Worm (Caenorhabditis elegans) whole organism, L4/young adult: ENCODE measurements around the gene efn-2.

Experiments
- W03F9.2 ChIP-seq: fragments of 150-350 bp; optimal IDR thresholded peaks from 2 replicates; lab custom pipeline; 2014; ENCODE audit warnings: missing biosample characterization, missing genetic modification characterization
- dao-5 ChIP-seq: sonication (generic microtip); optimal IDR thresholded peaks from 2 replicates; lab custom pipeline; 2016; ENCODE audit warnings: missing genotype, missing genetic modification characterization, moderate library complexity, missing compliant biosample characterization
- him-1 ChIP-seq: sonication (generic microtip); optimal IDR thresholded peaks from 2 replicates; lab custom pipeline; 2016; ENCODE audit warnings: missing genotype, missing genetic modification reagents, missing genetic modification characterization, missing compliant biosample characterization

efn-2 gene

DNA sequence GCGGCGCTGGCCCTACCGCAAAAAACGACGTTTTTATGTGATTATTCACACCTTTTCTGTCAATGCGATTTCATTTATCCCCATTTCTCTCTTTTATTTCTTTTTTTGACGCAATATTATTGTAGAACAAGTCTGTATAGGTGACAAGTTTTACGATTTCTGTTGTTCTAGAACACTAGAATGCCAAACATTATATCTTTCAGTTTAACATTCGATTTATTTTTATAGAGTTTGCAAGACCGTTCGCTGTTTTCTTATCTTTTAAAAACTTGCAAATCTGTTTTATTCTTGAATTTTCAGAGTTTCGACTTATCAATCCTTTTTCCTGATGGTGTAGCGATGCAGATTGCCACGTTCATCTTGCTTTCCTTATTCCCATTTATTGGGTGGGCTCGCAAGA is at the start of gene efn-2:
Gene efn-2 (plus strand): TSS at position 301 of the 400 bp plus-strand sequence.
- TF ChIP-seq him-1 (tag; lab: Kevin White, UChicago) (no peak), W03F9.2 (tag; lab: Kevin White, UChicago) (no peak), dao-5 (tag; lab: Kevin White, UChicago) (no peak)

DNA sequence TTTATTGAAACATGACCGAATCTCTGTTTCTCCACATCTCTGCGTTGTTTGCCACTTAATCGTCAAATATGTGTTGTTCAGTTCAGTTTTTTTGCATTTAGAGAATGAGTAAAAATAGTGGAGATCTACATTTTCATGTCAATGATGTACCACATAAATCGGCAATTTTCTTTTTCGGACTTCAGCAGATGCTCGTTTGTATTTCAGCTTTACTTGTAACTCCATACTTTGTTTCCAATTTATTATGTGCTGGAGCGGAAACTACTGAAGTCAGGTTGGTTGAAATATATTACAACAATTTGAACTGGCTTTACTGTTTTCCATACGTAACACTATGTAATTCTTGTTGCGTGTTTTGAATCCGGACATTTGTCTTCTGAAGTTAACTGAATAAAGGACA is 45.5 kb upstream of the efn-2 start, which contains the start of gene T07G12.2:
Gene T07G12.2 (plus strand): TSS at position 62 of the 400 bp plus-strand sequence.
- TF ChIP-seq him-1 (tag; lab: Kevin White, UChicago) (peak; percentile 6), W03F9.2 (tag; lab: Kevin White, UChicago) (no peak), dao-5 (tag; lab: Kevin White, UChicago) (no peak)

DNA sequence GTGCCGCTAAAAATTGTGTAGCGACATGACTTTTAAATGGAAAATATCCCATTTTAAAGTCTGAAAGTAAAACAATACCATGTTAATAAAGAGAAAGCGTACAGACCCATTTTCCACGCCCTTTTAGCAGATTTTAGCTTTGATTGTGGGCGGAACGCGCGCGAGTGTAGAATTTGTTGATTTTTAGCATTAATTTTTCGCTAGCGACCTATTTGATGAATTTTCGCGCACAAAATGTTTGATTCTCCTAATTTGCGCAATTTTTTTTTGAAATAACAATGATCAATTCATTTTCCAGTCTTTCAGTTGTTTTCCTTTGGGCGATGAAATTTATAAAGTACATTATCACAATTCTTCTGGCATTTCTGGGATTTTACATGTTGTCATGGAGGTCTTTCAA is 42.5 kb upstream of the efn-2 start, which contains the start of gene T07G12.3:
Gene T07G12.3 (plus strand): TSS at position 301 of the 400 bp plus-strand sequence.
- TF ChIP-seq W03F9.2 (tag; lab: Kevin White, UChicago) (no peak), him-1 (tag; lab: Kevin White, UChicago) (no peak), dao-5 (tag; lab: Kevin White, UChicago) (no peak)

DNA sequence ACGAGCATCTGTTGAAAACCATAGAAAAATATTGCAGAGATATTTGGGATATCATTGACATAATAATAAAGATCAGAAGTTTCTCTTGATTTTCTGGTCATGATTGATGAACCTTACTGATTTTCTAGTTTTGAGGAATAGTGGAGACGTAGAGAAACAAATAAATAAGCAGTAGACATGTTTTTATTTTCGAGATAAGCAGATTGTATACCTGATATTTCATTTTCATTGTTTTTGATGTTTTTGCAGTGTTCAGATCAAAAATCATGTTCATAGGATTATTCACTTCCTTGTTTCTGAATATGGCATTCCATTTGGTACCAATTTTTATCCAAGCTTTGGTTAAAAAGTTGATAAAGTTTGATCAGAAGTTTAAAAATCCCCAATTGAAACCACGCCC is 37.6 kb upstream of the efn-2 start, which contains the start of gene T07G12.4:
Gene T07G12.4 (minus strand): TSS at position 101 of the 400 bp plus-strand sequence.
- TF ChIP-seq W03F9.2 (tag; lab: Kevin White, UChicago): no peak
- TF ChIP-seq dao-5 (tag; lab: Kevin White, UChicago): no peak
- TF ChIP-seq him-1 (tag; lab: Kevin White, UChicago): no peak

DNA sequence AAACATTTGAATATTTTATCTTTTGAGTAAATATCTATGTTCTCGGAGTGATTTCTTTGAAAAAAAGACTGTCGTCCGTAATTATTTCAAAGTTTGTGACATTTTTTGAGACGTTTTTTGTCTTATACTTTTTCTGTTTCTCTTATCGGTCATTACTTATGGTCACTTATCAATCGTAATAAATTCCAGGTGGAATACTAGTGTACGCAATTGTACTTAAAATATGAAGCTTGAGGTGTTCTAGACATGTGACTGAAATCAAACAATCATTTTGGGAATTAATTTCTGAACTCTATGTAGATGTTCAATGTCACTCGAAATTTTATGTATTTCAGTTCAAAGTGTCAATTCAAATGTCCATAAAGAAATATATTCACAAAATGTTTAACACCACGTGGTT is 33.9 kb upstream of the efn-2 start:
- no peak for TF ChIP-seq dao-5 (tag; lab: Kevin White, UChicago)
- no peak for TF ChIP-seq him-1 (tag; lab: Kevin White, UChicago)
- TF ChIP-seq W03F9.2 (tag; lab: Kevin White, UChicago): no peak

DNA sequence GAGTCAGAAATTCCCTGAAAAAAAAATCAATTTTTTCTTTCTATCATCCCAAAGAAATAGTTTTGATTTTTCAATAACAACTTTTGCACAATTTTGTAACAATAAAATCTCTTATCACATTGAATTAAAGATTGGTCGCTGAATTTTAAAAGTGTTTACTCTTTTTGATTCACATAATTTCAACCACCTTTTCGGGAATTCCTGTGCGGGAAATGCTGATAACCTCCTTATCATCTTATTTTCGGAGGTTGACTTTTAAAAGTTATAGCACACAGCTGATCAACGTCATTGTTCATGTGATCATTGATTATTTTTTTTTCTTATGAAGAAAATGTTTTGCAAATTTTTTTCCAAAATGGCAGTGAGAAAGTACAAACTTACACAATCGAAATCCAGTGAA is 32.8 kb upstream of the efn-2 start:
- TF ChIP-seq W03F9.2 (tag; lab: Kevin White, UChicago) (no peak), dao-5 (tag; lab: Kevin White, UChicago) (no peak), him-1 (tag; lab: Kevin White, UChicago) (no peak)

DNA sequence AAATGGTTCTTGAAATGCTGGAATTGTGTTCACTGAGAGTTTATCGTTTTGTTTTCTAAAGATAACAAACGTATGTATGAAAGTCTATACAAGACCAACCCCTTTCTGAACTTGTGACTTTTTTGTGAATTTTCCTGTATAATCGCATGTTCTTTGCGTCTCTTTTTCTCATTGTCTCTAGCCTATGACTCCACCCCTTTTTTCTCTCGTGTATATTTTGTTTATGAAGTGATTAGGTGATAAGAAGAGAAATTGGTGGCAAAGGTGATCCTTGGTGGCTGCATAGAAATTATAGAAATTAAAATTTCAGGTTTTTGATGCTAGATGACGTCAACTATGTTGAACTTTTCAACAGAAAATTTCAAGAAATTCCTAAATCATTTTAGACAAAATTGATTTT is 31.1 kb upstream of the efn-2 start, which contains the start of gene T07G12.5:
Gene T07G12.5 (minus strand): TSS at position 101 of the 400 bp plus-strand sequence.
- TF ChIP-seq W03F9.2 (tag; lab: Kevin White, UChicago): no peak
- no peak for TF ChIP-seq him-1 (tag; lab: Kevin White, UChicago)
- TF ChIP-seq dao-5 (tag; lab: Kevin White, UChicago): no peak

DNA sequence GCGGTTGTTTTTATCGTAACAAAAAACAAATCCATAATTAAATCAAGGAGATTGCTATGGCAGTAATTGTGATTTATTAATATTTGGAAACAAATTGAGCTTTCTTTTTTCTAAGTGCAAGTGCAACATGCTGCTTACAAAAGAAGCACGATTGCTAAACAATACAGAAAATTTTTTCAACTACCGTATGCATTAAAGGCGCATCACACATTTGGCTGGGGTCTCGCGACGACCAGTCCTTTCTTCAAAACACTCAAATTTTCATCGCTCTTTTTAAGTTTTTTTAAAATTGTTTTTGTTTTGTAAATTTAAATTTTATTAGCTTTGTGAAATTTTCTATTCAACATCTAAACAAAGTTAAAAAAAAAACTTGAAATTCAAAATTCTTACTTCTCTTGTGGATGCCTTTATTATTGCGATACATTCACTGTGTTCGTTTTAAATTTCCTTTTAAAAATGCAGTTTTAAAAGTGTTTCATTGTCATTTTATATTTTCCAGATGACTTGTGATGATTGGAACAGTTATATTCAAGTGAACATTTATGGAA is 29.5 kb upstream of the efn-2 start, which contains the start of gene zim-1:
Gene zim-1 (plus strand): TSS at position 498 of the 548 bp plus-strand sequence.
- no peak for TF ChIP-seq dao-5 (tag; lab: Kevin White, UChicago)
- no peak for TF ChIP-seq W03F9.2 (tag; lab: Kevin White, UChicago)
- TF ChIP-seq him-1 (tag; lab: Kevin White, UChicago): no peak

DNA sequence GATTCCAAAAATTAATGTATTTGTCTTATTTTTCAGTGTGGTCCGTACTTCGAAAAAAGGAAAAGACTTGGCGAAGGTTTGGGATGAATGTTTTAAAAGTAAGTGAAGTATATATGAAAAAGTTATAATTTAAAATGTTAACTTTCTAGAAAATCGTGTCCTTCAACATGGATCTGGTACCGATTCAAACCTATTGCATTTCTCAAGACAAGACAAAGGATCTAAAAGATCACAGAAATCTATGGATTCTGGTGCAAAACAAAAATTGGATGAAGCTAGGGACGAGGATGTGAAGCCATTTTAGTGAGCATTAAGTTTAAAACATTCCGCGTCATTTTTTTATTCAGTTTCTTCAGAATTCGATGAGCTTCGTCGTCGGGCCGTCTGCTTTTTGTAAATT is 21.2 kb upstream of the efn-2 start, which contains the start of gene zim-2:
Gene zim-2 (plus strand): TSS at position 301 of the 400 bp plus-strand sequence.
- no peak for TF ChIP-seq him-1 (tag; lab: Kevin White, UChicago)
- TF ChIP-seq dao-5 (tag; lab: Kevin White, UChicago): no peak
- no peak for TF ChIP-seq W03F9.2 (tag; lab: Kevin White, UChicago)

DNA sequence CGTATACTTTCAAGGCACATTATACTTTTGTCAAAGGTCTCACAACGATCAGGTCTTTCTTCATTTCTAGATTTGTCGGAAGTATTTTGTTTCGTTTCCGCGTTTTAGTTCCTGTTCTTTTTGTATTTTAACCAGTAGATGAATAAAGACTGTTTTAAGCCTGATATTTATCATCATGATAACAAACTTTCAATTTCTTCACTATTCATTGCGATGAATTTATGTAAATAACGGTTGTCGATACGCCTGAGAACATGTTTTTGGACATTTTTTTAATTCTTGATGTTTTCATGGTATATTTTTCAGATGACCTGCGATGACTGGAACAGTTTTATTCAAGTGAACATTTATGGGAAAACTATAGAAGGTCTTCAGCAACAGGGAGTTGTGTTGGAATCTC is 17.7 kb upstream of the efn-2 start, which contains the start of gene zim-3:
Gene zim-3 (plus strand): TSS at position 301 of the 400 bp plus-strand sequence.
- TF ChIP-seq him-1 (tag; lab: Kevin White, UChicago) (no peak), dao-5 (tag; lab: Kevin White, UChicago) (no peak), W03F9.2 (tag; lab: Kevin White, UChicago) (no peak)

DNA sequence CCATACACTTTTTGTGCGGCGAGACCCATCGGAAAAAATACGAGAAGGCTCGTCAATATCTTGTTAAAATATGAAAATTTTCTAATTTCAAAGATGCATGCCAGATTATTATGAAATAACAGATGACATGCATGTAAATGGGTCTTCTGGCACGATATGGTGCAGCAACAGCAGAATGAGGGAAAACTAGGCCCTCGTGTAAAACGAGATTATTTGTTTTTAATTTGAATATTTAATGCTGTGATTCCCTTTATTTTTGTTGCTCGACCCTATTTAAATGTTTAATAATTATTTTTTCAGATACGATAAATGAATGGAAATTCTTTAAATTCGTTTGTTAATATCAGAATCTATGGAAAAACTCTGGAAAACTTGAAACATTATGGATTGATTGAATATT is 14.5 kb upstream of the efn-2 start, which contains the start of gene him-8:
Gene him-8 (plus strand): TSS at position 301 of the 400 bp plus-strand sequence.
- TF ChIP-seq W03F9.2 (tag; lab: Kevin White, UChicago) (no peak), him-1 (tag; lab: Kevin White, UChicago) (no peak), dao-5 (tag; lab: Kevin White, UChicago) (no peak)

DNA sequence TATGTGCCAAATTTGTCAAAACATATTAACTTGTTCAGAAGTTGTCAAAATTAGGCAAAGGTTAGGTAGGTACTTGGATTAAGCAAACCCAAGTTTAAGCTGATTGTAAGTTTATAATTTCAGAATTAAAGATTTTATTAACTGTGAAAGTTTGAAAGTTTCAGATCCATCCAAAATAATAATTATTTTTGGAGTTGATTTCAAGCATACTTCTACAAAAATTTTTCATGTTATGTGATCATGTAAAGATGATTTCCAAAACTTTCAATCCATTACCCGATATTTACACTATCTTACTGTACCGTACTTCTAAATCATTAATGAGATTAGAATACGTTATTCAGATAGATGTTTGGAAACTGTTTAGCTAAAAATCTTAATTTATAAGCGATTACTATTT is 11.5 kb upstream of the efn-2 start:
- TF ChIP-seq W03F9.2 (tag; lab: Kevin White, UChicago) (no peak), dao-5 (tag; lab: Kevin White, UChicago) (no peak), him-1 (tag; lab: Kevin White, UChicago) (no peak)

DNA sequence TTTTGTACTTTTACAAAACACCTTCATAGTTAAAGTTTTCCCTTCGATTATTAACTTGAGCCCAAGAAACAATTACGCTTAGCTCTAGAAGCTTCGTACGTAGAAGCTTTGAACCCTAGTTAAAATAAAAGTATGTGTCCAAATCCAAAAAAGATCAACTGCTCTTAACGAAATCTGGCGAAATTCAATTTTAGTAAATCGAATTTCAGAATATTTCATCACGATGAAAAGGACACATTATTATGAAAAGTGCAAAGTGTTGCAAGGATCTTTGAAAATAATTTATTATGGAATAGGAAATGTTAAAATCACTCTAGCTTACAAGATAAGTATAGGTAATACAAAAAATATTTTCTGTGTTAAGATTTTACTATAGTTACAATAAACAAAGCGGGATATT is 10.9 kb upstream of the efn-2 start:
- TF ChIP-seq dao-5 (tag; lab: Kevin White, UChicago): no peak
- no peak for TF ChIP-seq W03F9.2 (tag; lab: Kevin White, UChicago)
- TF ChIP-seq him-1 (tag; lab: Kevin White, UChicago): no peak
